Fruit fly (Drosophila melanogaster) whole organism, embryonic: ENCODE data around the gene dikar.

Source experiments
- CG1024 ChIP-seq: fragments of 200-800 bp; sonication (Bioruptor generic); IDR thresholded peaks from 2 replicates; pipeline ENCODE4 v1.3.6; 2022; ENCODE audit warnings: missing biosample characterization, missing genetic modification characterization
- CG10431 ChIP-seq: fragments of 200-800 bp; sonication (Bioruptor generic); optimal IDR thresholded peaks from 3 replicates; lab custom pipeline; 2018; ENCODE audit warnings: missing biosample characterization, mild to moderate bottlenecking, missing genetic modification characterization
- CG2678 ChIP-seq: fragments of 200-800 bp; sonication (Bioruptor generic); optimal IDR thresholded peaks from 3 replicates; lab custom pipeline; 2019; ENCODE audit warnings: missing biosample characterization, mild to moderate bottlenecking, missing genetic modification characterization, moderate library complexity
- Dip2 ChIP-seq: fragments of 200-800 bp; sonication (Bioruptor generic); IDR thresholded peaks from 2 replicates; pipeline ENCODE4 v1.3.6; 2022; ENCODE audit warnings: missing biosample characterization, missing genetic modification characterization
- Lhr ChIP-seq: fragments of 200-800 bp; sonication (Bioruptor generic); optimal IDR thresholded peaks from 3 replicates; lab custom pipeline; 2017; ENCODE audit warnings: mild to moderate bottlenecking, missing biosample characterization, missing genetic modification reagents, missing genetic modification characterization
- chm ChIP-seq: fragments of 200-800 bp; sonication (Bioruptor generic); IDR thresholded peaks from 2 replicates; pipeline ENCODE4 v1.3.6; 2022; ENCODE audit warnings: missing biosample characterization, missing genetic modification characterization
- esg ChIP-seq: fragments of 200-800 bp; sonication (Bioruptor generic); conservative IDR thresholded peaks from 2 replicates; pipeline ENCODE4 v1.3.6; 2022; ENCODE audit warnings: missing biosample characterization, missing genetic modification characterization
- wdn ChIP-seq: fragments of 200-800 bp; sonication (Bioruptor generic); IDR thresholded peaks from 2 replicates; pipeline ENCODE4 v1.3.6; 2022; ENCODE audit warnings: missing biosample characterization, missing genetic modification characterization
- zen2 ChIP-seq: fragments of 200-800 bp; sonication (Bioruptor generic); IDR thresholded peaks from 3 replicates; pipeline ENCODE4 v1.3.6; 2022; ENCODE audit warnings: missing biosample characterization, missing genetic modification characterization; ENCODE audit not compliant: partially characterized antibody

DNA sequence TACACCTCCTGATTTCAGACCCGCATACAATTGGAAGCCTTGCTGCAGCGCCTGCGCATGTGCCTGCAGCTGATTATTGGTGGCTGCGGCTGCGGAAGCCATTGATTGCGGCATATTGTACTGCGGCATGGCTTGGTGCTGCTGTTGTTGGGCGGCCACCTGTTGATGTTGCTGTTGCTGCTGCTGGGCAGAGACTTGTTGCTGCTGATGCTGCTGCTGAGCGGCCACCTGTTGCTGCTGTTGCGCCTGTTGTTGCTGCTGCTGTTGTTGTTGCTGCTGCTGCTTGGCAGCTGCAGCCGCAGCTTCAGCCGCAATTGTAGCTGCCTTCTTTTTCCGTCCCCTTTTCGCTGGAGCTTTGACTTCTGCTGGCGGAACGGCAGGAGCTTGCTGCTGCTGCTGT lies 11.9 kb downstream of the dikar start:
- no peak for TF ChIP-seq wdn
- no peak for TF ChIP-seq CG1024
- no peak for TF ChIP-seq chm (GFP tag; lab: Robert Waterston, UW)
- no peak for TF ChIP-seq Lhr (GFP tag; lab: Kevin White, UChicago)
- no peak for TF ChIP-seq CG10431
- TF ChIP-seq esg (GFP tag; lab: Robert Waterston, UW), result no peak
- no peak for TF ChIP-seq zen2
- no peak for TF ChIP-seq Dip2 (GFP tag; lab: Robert Waterston, UW)
- TF ChIP-seq CG2678 (tag; lab: Kevin White, UChicago), result no peak
